Worm (Caenorhabditis elegans): ENCODE data around the gene lgc-38.

Gene lgc-38

ce11 chrIII:7032070-7032469, 23.1 kb downstream of the lgc-38 start:
- TF ChIP-seq pqm-1 (tag; optimal IDR thresholded peaks at IDR 0.05) = no peak
- TF ChIP-seq mml-1 (tag; optimal IDR thresholded peaks at IDR 0.05) = no peak
- no peak for TF ChIP-seq elt-3 (tag; optimal IDR thresholded peaks at IDR 0.05)
- no peak for TF ChIP-seq unc-62 (GFP tag; optimal IDR thresholded peaks at IDR 0.05)
- peak; percentile 46 for TF ChIP-seq nhr-25 (tag; optimal IDR thresholded peaks at IDR 0.05)
- no peak for TF ChIP-seq ceh-82 (tag; optimal IDR thresholded peaks at IDR 0.05)
- no peak for TF ChIP-seq unc-39 (tag; optimal IDR thresholded peaks at IDR 0.05)
- peak; percentile 19 for TF ChIP-seq pha-4 (tag; optimal IDR thresholded peaks at IDR 0.05)
- TF ChIP-seq egl-5 (tag; optimal IDR thresholded peaks at IDR 0.05) = no peak
- TF ChIP-seq nhr-237 (tag; optimal IDR thresholded peaks at IDR 0.05) = no peak
- TF ChIP-seq sea-2 (GFP tag; optimal IDR thresholded peaks at IDR 0.05) = no peak
- TF ChIP-seq aly-2 (tag; optimal IDR thresholded peaks at IDR 0.05) = no peak
- no peak for TF ChIP-seq elt-1 (tag; optimal IDR thresholded peaks at IDR 0.05)
- no peak for TF ChIP-seq nhr-67 (tag; optimal IDR thresholded peaks at IDR 0.05)

ce11 chrIII:7034252-7035223, 25.6 kb downstream of the lgc-38 start:
- TF ChIP-seq hmg-11 (tag; optimal IDR thresholded peaks at IDR 0.05) = no peak
- no peak for TF ChIP-seq ZK546.5 (tag; optimal IDR thresholded peaks at IDR 0.05)
- no peak for TF ChIP-seq R02D3.7 (tag; optimal IDR thresholded peaks at IDR 0.05)
- no peak for TF ChIP-seq nhr-67 (tag; optimal IDR thresholded peaks at IDR 0.05)
- no peak for TF ChIP-seq egl-27 (tag; optimal IDR thresholded peaks at IDR 0.05)
- no peak for TF ChIP-seq nhr-77 (tag; optimal IDR thresholded peaks at IDR 0.05)
- no peak for TF ChIP-seq nfya-1 (tag; optimal IDR thresholded peaks at IDR 0.05; ENCODE audit: insufficient read depth)
- no peak for TF ChIP-seq pha-4 (tag; optimal IDR thresholded peaks at IDR 0.05)

- TF ChIP-seq nhr-12 (tag; optimal IDR thresholded peaks at IDR 0.05) = no peak
- TF ChIP-seq ceh-16 (tag; optimal IDR thresholded peaks at IDR 0.05) = no peak
- TF ChIP-seq fkh-2 (tag; optimal IDR thresholded peaks at IDR 0.05) = no peak
- TF ChIP-seq fos-1 (tag; optimal IDR thresholded peaks at IDR 0.05) = no peak
- TF ChIP-seq nhr-25 (tag; optimal IDR thresholded peaks at IDR 0.05) = no peak
- no peak for TF ChIP-seq egl-5 (tag; optimal IDR thresholded peaks at IDR 0.05)
- TF ChIP-seq hmg-11 (tag; optimal IDR thresholded peaks at IDR 0.05) = no peak
- TF ChIP-seq tbx-2 (tag; optimal IDR thresholded peaks at IDR 0.05) = no peak
- no peak for TF ChIP-seq nhr-237 (tag; optimal IDR thresholded peaks at IDR 0.05)
- no peak for TF ChIP-seq elt-2 (tag; optimal IDR thresholded peaks at IDR 0.05)
- no peak for TF ChIP-seq lsy-12 (tag; optimal IDR thresholded peaks at IDR 0.05)
- TF ChIP-seq pha-4 (tag; optimal IDR thresholded peaks at IDR 0.05) = no peak
- TF ChIP-seq unc-39 (tag; optimal IDR thresholded peaks at IDR 0.05) = no peak
- no peak for TF ChIP-seq ztf-11 (tag; optimal IDR thresholded peaks at IDR 0.05)
- TF ChIP-seq nhr-67 (tag; optimal IDR thresholded peaks at IDR 0.05) = no peak
- TF ChIP-seq ceh-28 (tag; optimal IDR thresholded peaks at IDR 0.05) = no peak
- no peak for TF ChIP-seq sea-2 (GFP tag; optimal IDR thresholded peaks at IDR 0.05)
Observed at ce11 chrIII:7045643-7046042, 36.7 kb downstream of the lgc-38 start, which contains the start of gene R01H2.7. Gene R01H2.7, minus strand, starts transcription at chrIII:7045743.

- TF ChIP-seq elt-2 (tag; optimal IDR thresholded peaks at IDR 0.05) (no peak), elt-1 (tag; optimal IDR thresholded peaks at IDR 0.05) (no peak), snpc-4 (tag; optimal IDR thresholded peaks at IDR 0.05) (no peak), egl-27 (tag; optimal IDR thresholded peaks at IDR 0.05) (no peak), fkh-2 (tag; optimal IDR thresholded peaks at IDR 0.05) (no peak), nhr-11 (tag; optimal IDR thresholded peaks at IDR 0.05) (no peak), nfya-1 (tag; optimal IDR thresholded peaks at IDR 0.05; ENCODE audit: insufficient read depth) (no peak), zag-1 (tag; optimal IDR thresholded peaks at IDR 0.05) (no peak), mdl-1 (tag; optimal IDR thresholded peaks at IDR 0.05) (no peak), ZK546.5 (tag; optimal IDR thresholded peaks at IDR 0.05) (no peak), nhr-12 (tag; optimal IDR thresholded peaks at IDR 0.05) (no peak), nhr-28 (tag; optimal IDR thresholded peaks at IDR 0.05) (no peak)
Observed at ce11 chrIII:7056241-7056640, 47.3 kb downstream of the lgc-38 start, which contains the start of gene R01H2.2. Gene R01H2.2, plus strand, starts transcription at chrIII:7056541.

Data from whole organism, L3 larva.